Worm (Caenorhabditis elegans) whole organism, late embryonic: Measurements from ENCODE around the gene lpr-7.

Source experiments
- F13H6.1 ChIP-seq: sonication (generic microtip); optimal IDR thresholded peaks from 2 replicates; lab custom pipeline; 2016; ENCODE audit warnings: missing genetic modification characterization, missing compliant biosample characterization
- K02D7.2 ChIP-seq: sonication (generic microtip); optimal IDR thresholded peaks from 2 replicates; lab custom pipeline; 2017; ENCODE audit warnings: mild to moderate bottlenecking, missing genetic modification characterization, missing compliant biosample characterization
- K09A11.1 ChIP-seq: sonication (generic microtip); optimal IDR thresholded peaks from 2 replicates; lab custom pipeline; 2017; ENCODE audit warnings: antibody characterized with exemption, mild to moderate bottlenecking, missing genetic modification characterization, missing compliant biosample characterization; ENCODE audit not compliant: insufficient read depth
- Y22D7AL.16 ChIP-seq: sonication (generic microtip); optimal IDR thresholded peaks from 2 replicates; lab custom pipeline; 2016; ENCODE audit warnings: missing genetic modification characterization, missing compliant biosample characterization
- ahr-1 ChIP-seq: sonication (generic microtip); optimal IDR thresholded peaks from 2 replicates; lab custom pipeline; 2016; ENCODE audit warnings: missing genetic modification characterization, missing compliant biosample characterization
- ceh-14 ChIP-seq: sonication (generic microtip); optimal IDR thresholded peaks from 2 replicates; lab custom pipeline; 2016; ENCODE audit warnings: missing genotype, missing genetic modification characterization, missing compliant biosample characterization
- ceh-18 ChIP-seq: sonication (generic microtip); optimal IDR thresholded peaks from 2 replicates; lab custom pipeline; 2016; ENCODE audit warnings: missing genetic modification characterization, missing compliant biosample characterization
- ceh-19 ChIP-seq: fragments of 200-800 bp; sonication (Bioruptor generic); optimal IDR thresholded peaks from 2 replicates; lab custom pipeline; 2018; ENCODE audit warnings: mild to moderate bottlenecking, missing genetic modification characterization, missing compliant biosample characterization
- ceh-22 ChIP-seq: sonication (generic microtip); optimal IDR thresholded peaks from 2 replicates; lab custom pipeline; 2017; ENCODE audit warnings: missing biosample characterization, missing genetic modification characterization
- ceh-24 ChIP-seq: sonication (generic microtip); optimal IDR thresholded peaks from 2 replicates; lab custom pipeline; 2016; ENCODE audit warnings: mild to moderate bottlenecking, missing genetic modification characterization, missing compliant biosample characterization
- ceh-30 ChIP-seq: fragments of 150-350 bp; optimal IDR thresholded peaks from 2 replicates; lab custom pipeline; 2014; ENCODE audit warnings: missing biosample characterization, missing genetic modification characterization
- ceh-45 ChIP-seq: fragments of 200-800 bp; sonication (Bioruptor generic); IDR thresholded peaks from 2 replicates; pipeline ENCODE4 v1.3.6; 2022; ENCODE audit warnings: missing genetic modification reagents, missing genetic modification characterization, missing compliant biosample characterization
- ceh-48 ChIP-seq: sonication (generic microtip); optimal IDR thresholded peaks from 2 replicates; lab custom pipeline; 2016; ENCODE audit warnings: missing genetic modification characterization, inconsistent platforms, missing compliant biosample characterization
- dve-1 ChIP-seq: sonication (generic microtip); optimal IDR thresholded peaks from 2 replicates; lab custom pipeline; 2017; ENCODE audit warnings: antibody characterized with exemption, mild to moderate bottlenecking, missing genetic modification characterization, missing compliant biosample characterization
- ets-4 ChIP-seq: sonication (generic microtip); optimal IDR thresholded peaks from 2 replicates; lab custom pipeline; 2016; ENCODE audit warnings: missing genetic modification characterization, missing compliant biosample characterization
- eyg-1 ChIP-seq: sonication (generic microtip); optimal IDR thresholded peaks from 2 replicates; lab custom pipeline; 2016; ENCODE audit warnings: missing genotype, missing genetic modification characterization, missing compliant biosample characterization
- fkh-10 ChIP-seq: fragments of 150-350 bp; optimal IDR thresholded peaks from 2 replicates; lab custom pipeline; 2014; ENCODE audit warnings: missing biosample characterization, missing genetic modification reagents, missing genetic modification characterization
- gmeb-2 ChIP-seq: sonication (generic microtip); optimal IDR thresholded peaks from 2 replicates; lab custom pipeline; 2016; ENCODE audit warnings: missing genetic modification characterization, inconsistent platforms, missing compliant biosample characterization
- hlh-15 ChIP-seq: sonication (generic microtip); optimal IDR thresholded peaks from 2 replicates; lab custom pipeline; 2016; ENCODE audit warnings: missing genetic modification characterization, missing compliant biosample characterization
- hlh-8 ChIP-seq: sonication (generic microtip); optimal IDR thresholded peaks from 2 replicates; lab custom pipeline; 2016; ENCODE audit warnings: missing genotype, missing genetic modification characterization, missing compliant biosample characterization
- lim-6 ChIP-seq: sonication (generic microtip); optimal IDR thresholded peaks from 2 replicates; lab custom pipeline; 2016; ENCODE audit warnings: missing genetic modification characterization, missing compliant biosample characterization
- madf-2 ChIP-seq: sonication (generic microtip); optimal IDR thresholded peaks from 2 replicates; lab custom pipeline; 2017; ENCODE audit warnings: missing genetic modification characterization, missing compliant biosample characterization
- mec-3 ChIP-seq: sonication (generic microtip); optimal IDR thresholded peaks from 2 replicates; lab custom pipeline; 2016; ENCODE audit warnings: borderline replicate concordance, missing genetic modification characterization, missing compliant biosample characterization
- nfya-1 ChIP-seq: sonication (generic microtip); optimal IDR thresholded peaks from 2 replicates; lab custom pipeline; 2017; ENCODE audit warnings: missing genetic modification characterization, mild to moderate bottlenecking, missing compliant biosample characterization, antibody characterized with exemption, moderate library complexity
- nhr-11 ChIP-seq: fragments of 150-350 bp; optimal IDR thresholded peaks from 2 replicates; lab custom pipeline; 2014; ENCODE audit warnings: missing biosample characterization, missing genetic modification characterization
- npax-4 ChIP-seq: sonication (generic microtip); optimal IDR thresholded peaks from 2 replicates; lab custom pipeline; 2016; ENCODE audit warnings: missing genetic modification characterization, missing compliant biosample characterization
- pat-9 ChIP-seq: fragments of 200-800 bp; sonication (Bioruptor generic); optimal IDR thresholded peaks from 2 replicates; lab custom pipeline; 2018; ENCODE audit warnings: mild to moderate bottlenecking, missing genetic modification characterization, moderate library complexity, missing compliant biosample characterization
- pax-1 ChIP-seq: fragments of 150-350 bp; optimal IDR thresholded peaks from 2 replicates; lab custom pipeline; 2014; ENCODE audit warnings: missing biosample characterization, missing genetic modification characterization
- pha-2 ChIP-seq: sonication (generic microtip); optimal IDR thresholded peaks from 2 replicates; lab custom pipeline; 2017; ENCODE audit warnings: mild to moderate bottlenecking, missing genetic modification characterization, missing compliant biosample characterization
- pha-4 ChIP-seq: fragments of 150-350 bp; optimal IDR thresholded peaks from 2 replicates; lab custom pipeline; 2018; ENCODE audit warnings: missing biosample characterization, missing genetic modification reagents, missing genetic modification characterization
- pqm-1 ChIP-seq: sonication (generic microtip); optimal IDR thresholded peaks from 2 replicates; lab custom pipeline; 2016; ENCODE audit warnings: missing genetic modification characterization, missing compliant biosample characterization
- pros-1 ChIP-seq: fragments of 150-350 bp; optimal IDR thresholded peaks from 2 replicates; lab custom pipeline; 2014; ENCODE audit warnings: missing biosample characterization, missing genetic modification reagents, missing genetic modification characterization
- sox-2 ChIP-seq: fragments of 200-800 bp; sonication (Bioruptor generic); IDR thresholded peaks from 2 replicates; pipeline ENCODE4 v1.3.6; 2022; ENCODE audit warnings: missing genetic modification reagents, missing genetic modification characterization, missing compliant biosample characterization
- tbx-2 ChIP-seq: sonication (generic microtip); optimal IDR thresholded peaks from 2 replicates; lab custom pipeline; 2016; ENCODE audit warnings: missing genetic modification characterization, missing compliant biosample characterization
- unc-55 ChIP-seq: sonication (generic microtip); optimal IDR thresholded peaks from 2 replicates; lab custom pipeline; 2017; ENCODE audit warnings: missing biosample characterization, missing genetic modification reagents, missing genetic modification characterization
- ztf-16 ChIP-seq: sonication (generic microtip); optimal IDR thresholded peaks from 2 replicates; lab custom pipeline; 2017; ENCODE audit warnings: missing genetic modification characterization, missing compliant biosample characterization

The lpr-7 gene

DNA sequence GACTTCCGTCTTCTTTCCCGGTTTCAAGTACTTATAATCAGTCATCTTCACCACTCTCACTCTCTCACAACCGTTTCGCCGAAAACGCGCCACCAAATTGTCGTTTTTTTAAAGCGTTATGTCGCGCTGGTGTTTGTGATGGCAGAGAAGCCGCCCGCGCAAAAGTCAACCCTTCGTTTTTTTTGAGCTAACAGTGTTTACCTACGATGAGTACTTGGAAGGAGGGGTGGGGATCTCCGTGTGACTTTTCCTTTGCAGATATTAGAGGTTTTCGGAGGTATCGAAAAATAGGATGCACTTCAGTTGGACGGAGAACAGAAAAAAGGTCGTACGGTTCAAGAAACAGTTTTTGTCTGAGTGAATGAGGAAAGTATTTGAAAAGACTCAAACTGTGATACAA, 38.3 kb upstream of the lpr-7 start:
- TF ChIP-seq ets-4 (tag; lab: Kevin White, UChicago) (no peak), ztf-16 (tag; lab: Kevin White, UChicago) (no peak), ceh-45 (GFP tag; lab: Robert Waterston, UW) (no peak), ceh-14 (no peak), pax-1 (tag; lab: Kevin White, UChicago) (no peak), ahr-1 (tag; lab: Kevin White, UChicago) (no peak), hlh-15 (tag; lab: Kevin White, UChicago) (no peak), nhr-11 (tag; lab: Kevin White, UChicago) (no peak), K02D7.2 (tag; lab: Kevin White, UChicago) (no peak), tbx-2 (tag; lab: Kevin White, UChicago) (no peak)

DNA sequence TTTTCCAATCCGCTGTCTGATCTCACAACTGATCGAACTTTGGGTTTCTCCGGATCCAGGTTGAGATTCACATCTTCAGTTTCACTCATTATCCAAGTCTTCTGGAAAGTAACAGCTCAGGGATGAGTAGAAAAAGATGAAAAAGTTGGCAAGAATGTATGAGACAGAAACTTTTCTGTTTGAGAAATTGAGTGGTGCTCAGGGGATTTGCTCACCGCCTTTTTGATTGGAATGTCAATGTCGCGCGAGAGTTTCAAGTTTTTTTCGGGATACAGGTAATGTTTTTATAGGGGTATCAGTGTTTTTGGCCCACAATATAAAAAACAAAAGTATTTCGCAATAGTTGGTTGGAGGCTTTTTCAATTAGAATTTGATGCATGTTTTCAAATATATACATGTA, 34.8 kb upstream of the lpr-7 start, which contains the start of gene unc-96:
unc-96 (minus strand) TSS at position 101 of the 400 bp plus-strand sequence.
- TF ChIP-seq eyg-1 (tag; lab: Kevin White, UChicago): no peak
- TF ChIP-seq ceh-18 (tag; lab: Kevin White, UChicago): no peak
- no peak for TF ChIP-seq pha-2 (tag; lab: Kevin White, UChicago)
- TF ChIP-seq hlh-8 (tag; lab: Kevin White, UChicago): no peak
- TF ChIP-seq Y22D7AL.16 (tag; lab: Kevin White, UChicago): no peak
- TF ChIP-seq nfya-1 (tag; lab: Kevin White, UChicago): no peak
- no peak for TF ChIP-seq npax-4 (tag; lab: Kevin White, UChicago)
- no peak for TF ChIP-seq ceh-24 (tag; lab: Kevin White, UChicago)
- TF ChIP-seq pha-4 (tag; lab: Kevin White, UChicago): no peak
- no peak for TF ChIP-seq K09A11.1 (tag; lab: Kevin White, UChicago)

DNA sequence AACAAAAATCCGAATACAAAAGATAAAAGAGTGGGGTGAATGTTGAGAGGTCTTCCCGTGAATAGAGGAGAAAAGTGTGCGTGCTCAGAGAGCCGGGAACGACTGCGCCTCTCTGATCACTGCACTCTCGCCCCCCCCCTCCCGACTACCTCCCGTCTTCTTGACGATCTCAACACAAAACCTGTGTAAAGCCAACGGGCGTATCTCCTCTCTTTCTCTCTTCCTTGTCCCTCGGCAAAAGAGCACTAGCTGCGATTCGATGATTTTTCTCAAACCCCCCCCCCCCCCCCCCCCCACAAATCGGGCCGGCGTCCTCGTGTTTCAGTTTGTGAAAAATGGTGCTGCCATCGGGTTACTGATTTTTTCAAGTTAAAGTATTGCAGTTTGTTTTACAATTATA, 34.3 kb upstream of the lpr-7 start:
- TF ChIP-seq pat-9 (tag; lab: Kevin White, UChicago) (no peak), npax-4 (tag; lab: Kevin White, UChicago) (no peak), pqm-1 (no peak), dve-1 (tag; lab: Kevin White, UChicago) (no peak), ahr-1 (tag; lab: Kevin White, UChicago) (no peak)
- TF ChIP-seq, all 69 proteins: peak for 0

DNA sequence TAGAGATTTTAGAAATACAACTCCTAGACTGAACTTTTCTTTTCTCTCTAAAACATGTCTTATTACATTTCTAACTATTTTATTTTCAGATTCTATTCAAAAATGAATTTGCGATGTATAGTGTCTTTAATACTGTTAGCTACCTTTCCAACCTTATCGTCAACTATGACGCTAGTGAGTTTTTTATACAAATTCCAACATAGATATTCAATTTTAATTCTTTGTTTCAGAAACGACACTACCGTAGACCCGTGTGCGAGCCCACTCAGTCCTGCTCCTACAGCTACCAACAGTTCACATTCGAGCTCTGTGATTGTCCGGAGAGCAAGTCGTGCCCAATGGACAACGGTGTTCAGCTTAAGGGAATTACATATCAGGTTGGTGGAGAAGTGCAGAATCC, 26.9 kb upstream of the lpr-7 start, which contains the start of gene M6.4:
M6.4 (plus strand) TSS at position 55 of the 400 bp plus-strand sequence.
- no peak for TF ChIP-seq nfya-1 (tag; lab: Kevin White, UChicago)
- no peak for TF ChIP-seq pha-4 (tag; lab: Kevin White, UChicago)
- TF ChIP-seq pat-9 (tag; lab: Kevin White, UChicago): no peak
- no peak for TF ChIP-seq pros-1 (tag; lab: Kevin White, UChicago)
- TF ChIP-seq fkh-10: no peak

DNA sequence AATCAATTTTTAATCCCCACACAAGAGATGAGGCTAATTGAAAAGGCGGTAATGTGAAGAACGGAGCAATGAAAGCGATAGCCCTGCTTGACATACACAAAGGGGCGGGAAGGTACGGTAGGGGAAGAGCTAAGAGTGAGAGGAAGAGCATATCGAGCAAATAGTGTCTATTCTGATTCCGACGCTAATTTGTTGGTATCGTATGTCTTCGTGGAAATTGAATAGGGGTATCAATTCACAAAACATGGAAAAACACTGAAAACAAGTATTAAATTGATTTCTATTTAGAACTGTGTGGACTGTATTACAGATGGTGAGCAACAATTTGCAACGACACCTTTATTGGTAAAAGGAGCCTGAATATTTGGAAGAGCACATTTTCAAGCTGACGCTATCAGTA, 19.1 kb upstream of the lpr-7 start, which contains the start of gene pha-2:
pha-2 (minus strand) TSS at position 101 of the 400 bp plus-strand sequence.
- TF ChIP-seq npax-4 (tag; lab: Kevin White, UChicago) (no peak), ceh-30 (tag; lab: Kevin White, UChicago) (no peak), gmeb-2 (no peak), ets-4 (tag; lab: Kevin White, UChicago) (no peak), mec-3 (no peak), K02D7.2 (tag; lab: Kevin White, UChicago) (no peak), F13H6.1 (tag; lab: Kevin White, UChicago) (no peak), ceh-22 (tag; lab: Kevin White, UChicago) (no peak), madf-2 (no peak), tbx-2 (tag; lab: Kevin White, UChicago) (no peak), pros-1 (tag; lab: Kevin White, UChicago) (no peak), unc-55 (GFP tag; lab: Kevin White, UChicago) (no peak), ceh-48 (tag; lab: Kevin White, UChicago) (no peak), lim-6 (tag; lab: Kevin White, UChicago) (no peak), ceh-19 (GFP tag; lab: Kevin White, UChicago) (no peak), sox-2 (no peak)
